Fruit fly (Drosophila melanogaster): ENCODE results near the gene CG8209.

CG8209 gene

DNA sequence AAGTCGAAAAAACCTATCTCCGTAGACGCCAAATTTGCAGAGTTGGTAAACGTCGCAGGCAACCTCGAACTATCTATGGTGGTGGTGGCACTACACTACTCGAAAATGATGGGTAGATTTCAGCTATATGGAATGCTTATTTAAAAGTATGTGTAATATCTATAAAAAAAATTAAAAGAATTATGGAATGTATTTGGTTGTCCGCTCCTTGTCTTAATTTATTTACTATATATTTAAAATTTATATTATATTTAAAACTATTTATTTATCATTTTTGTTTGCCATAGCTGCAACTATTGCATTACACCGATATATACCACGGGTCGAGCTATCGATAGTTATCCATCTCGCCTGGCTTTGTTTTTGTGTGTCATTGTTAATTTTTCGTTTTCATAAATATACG lies at the start of gene CG8209, which contains the start of gene HP4 (continued):
- no peak for TF ChIP-seq gt (GFP tag; IDR thresholded peaks at IDR 0.05)
- TF ChIP-seq CG12071 (GFP tag; optimal IDR thresholded peaks at IDR 0.05) = no peak
- TF ChIP-seq BtbVII (GFP tag; optimal IDR thresholded peaks at IDR 0.05) = peak; percentile 70
- TF ChIP-seq Xrp1 (GFP tag; IDR thresholded peaks at IDR 0.05) = peak; percentile 91
- peak; percentile 85 for TF ChIP-seq HLH4C (GFP tag; IDR thresholded peaks at IDR 0.05; ENCODE audit: partially characterized antibody)
- TF ChIP-seq Abd-B (GFP tag; optimal IDR thresholded peaks at IDR 0.05) = peak; percentile 84
- TF ChIP-seq CHES-1-like (GFP tag; optimal IDR thresholded peaks at IDR 0.05) = no peak
- TF ChIP-seq crc (GFP tag; optimal IDR thresholded peaks at IDR 0.05) = no peak
- no peak for TF ChIP-seq sc (optimal IDR thresholded peaks at IDR 0.05)
- peak; percentile 56 for TF ChIP-seq sc (GFP tag; optimal IDR thresholded peaks at IDR 0.05)
- TF ChIP-seq emc (GFP tag; optimal IDR thresholded peaks at IDR 0.05) = peak; percentile 54
- peak; percentile 87 for TF ChIP-seq CG6689 (GFP tag; IDR thresholded peaks at IDR 0.05)
- TF ChIP-seq NC2β (GFP tag; optimal IDR thresholded peaks at IDR 0.05) = peak; percentile 18
- TF ChIP-seq wdn (GFP tag; IDR thresholded peaks at IDR 0.05) = peak; percentile 74
- TF ChIP-seq Mad (GFP tag; optimal IDR thresholded peaks at IDR 0.05) = peak; percentile 69
- peak; percentile 86 for TF ChIP-seq CG3847 (GFP tag; IDR thresholded peaks at IDR 0.05)
- TF ChIP-seq CG11456 (GFP tag; IDR thresholded peaks at IDR 0.05) = peak; percentile 85
- TF ChIP-seq CG42726 (GFP tag; IDR thresholded peaks at IDR 0.05; ENCODE audit: partially characterized antibody) = peak; percentile 76; the same call in 1 of the 2 replicates
- TF ChIP-seq D19A (tag; optimal IDR thresholded peaks at IDR 0.05) = peak; percentile 75
- TF ChIP-seq CG8281 (tag; optimal IDR thresholded peaks at IDR 0.05) = peak; percentile 55
- TF ChIP-seq tx (GFP tag; optimal IDR thresholded peaks at IDR 0.05) = peak; percentile 1
- peak; percentile 86 for TF ChIP-seq sisA (GFP tag; IDR thresholded peaks at IDR 0.05)
- peak; percentile 85; the same call in 3 of the 4 replicates for TF ChIP-seq Gug (GFP tag; IDR thresholded peaks at IDR 0.05)
- peak; percentile 56; the same call in 1 of the 2 replicates for TF ChIP-seq CG10959 (GFP tag; IDR thresholded peaks at IDR 0.05)
- TF ChIP-seq Med (GFP tag) = peak; percentile 92
- TF ChIP-seq Side (GFP tag; optimal IDR thresholded peaks at IDR 0.05) = peak; percentile 57
- peak; percentile 38 for TF ChIP-seq pnt (GFP tag; optimal IDR thresholded peaks at IDR 0.05)
- peak; percentile 89 for TF ChIP-seq E2f1 (GFP tag; IDR thresholded peaks at IDR 0.05)
- TF ChIP-seq CG17568 (GFP tag; optimal IDR thresholded peaks at IDR 0.05) = peak; percentile 61
- no peak for TF ChIP-seq Jarid2 (GFP tag; optimal IDR thresholded peaks at IDR 0.05)
- no peak for TF ChIP-seq CG12236 (GFP tag; optimal IDR thresholded peaks at IDR 0.05)
- peak; percentile 86 for TF ChIP-seq Bgb (GFP tag; IDR thresholded peaks at IDR 0.05; ENCODE audit: partially characterized antibody)
- TF ChIP-seq bbx (GFP tag; IDR thresholded peaks at IDR 0.05; ENCODE audit: partially characterized antibody) = peak; percentile 92
- peak; percentile 80 for TF ChIP-seq oc (tag; optimal IDR thresholded peaks at IDR 0.05)
- peak; percentile 62; the same call in 2 of the 3 replicates for TF ChIP-seq CG14050 (GFP tag; IDR thresholded peaks at IDR 0.05)
- TF ChIP-seq nerfin-2 (GFP tag; IDR thresholded peaks at IDR 0.05; ENCODE audit: partially characterized antibody) = peak; percentile 72
- peak; percentile 73 for TF ChIP-seq ap (GFP tag; IDR thresholded peaks at IDR 0.05)
- peak; percentile 66 for TF ChIP-seq CG1233 (GFP tag; optimal IDR thresholded peaks at IDR 0.05)
- peak; percentile 67 for TF ChIP-seq pho (GFP tag; optimal IDR thresholded peaks at IDR 0.05)
- TF ChIP-seq pb (GFP tag; optimal IDR thresholded peaks at IDR 0.05) = peak; percentile 18
- TF ChIP-seq TFAM (GFP tag; optimal IDR thresholded peaks at IDR 0.05) = no peak
- peak; percentile 32 for TF ChIP-seq CG10565 (GFP tag; optimal IDR thresholded peaks at IDR 0.05)
- peak; percentile 30 for TF ChIP-seq CG2875 (GFP tag; optimal IDR thresholded peaks at IDR 0.05)
- peak; percentile 87 for TF ChIP-seq CG34422 (GFP tag; IDR thresholded peaks at IDR 0.05)
- peak; percentile 66 for TF ChIP-seq sd (tag; optimal IDR thresholded peaks at IDR 0.05)
- TF ChIP-seq grau (tag; optimal IDR thresholded peaks at IDR 0.05) = peak; percentile 85
- TF ChIP-seq fru (optimal IDR thresholded peaks at IDR 0.05) = no peak
- no peak; the same call in 1 of the 2 replicates for TF ChIP-seq sim (GFP tag; IDR thresholded peaks at IDR 0.05)
- TF ChIP-seq ci (GFP tag; IDR thresholded peaks at IDR 0.05) = peak; percentile 82
- peak; percentile 76 for TF ChIP-seq CG8765 (GFP tag; IDR thresholded peaks at IDR 0.05)
- TF ChIP-seq lilli (GFP tag; optimal IDR thresholded peaks at IDR 0.05) = peak; percentile 79
- TF ChIP-seq CG4360 (GFP tag; IDR thresholded peaks at IDR 0.05) = no peak
